Fruit fly (Drosophila melanogaster): ENCODE data around the gene wkd.

DNA sequence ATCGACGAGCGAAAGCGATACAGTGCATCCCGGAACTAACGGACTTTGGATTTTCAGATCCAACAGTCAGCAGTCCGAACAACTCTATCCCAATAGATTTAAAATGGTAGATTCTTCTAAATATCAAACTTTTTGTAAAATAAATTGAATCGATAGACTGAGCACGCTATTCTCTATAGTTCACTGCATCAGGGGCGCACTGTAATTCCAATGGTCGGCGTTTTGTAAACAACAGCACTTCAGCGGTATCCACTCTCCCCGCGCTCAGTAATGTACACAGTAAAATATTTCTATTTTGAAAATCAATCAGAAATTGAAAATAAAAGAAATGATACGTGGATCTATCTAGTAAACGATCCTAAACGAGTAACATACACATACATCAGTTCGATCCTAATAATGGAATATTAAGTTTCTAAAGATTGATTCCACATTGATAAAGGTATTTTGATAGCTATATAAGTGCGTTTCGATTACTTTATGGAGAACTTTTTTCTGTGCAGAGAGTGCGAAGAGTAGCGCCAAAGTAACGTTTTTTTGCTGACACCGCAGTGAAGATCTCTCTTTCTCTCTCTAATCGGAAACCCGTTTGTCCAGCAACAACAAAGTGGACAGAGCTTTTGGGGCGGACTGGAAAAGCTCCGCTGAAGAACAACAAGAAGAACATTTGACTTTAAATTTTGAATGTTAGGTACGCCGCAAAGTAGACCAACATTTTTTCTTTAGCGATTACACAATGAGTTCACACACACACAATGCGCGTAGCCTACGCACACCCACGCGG is 18.9 kb upstream of the wkd start:
- TF ChIP-seq insv (optimal IDR thresholded peaks at IDR 0.05) (no peak), psq (optimal IDR thresholded peaks at IDR 0.05) (no peak), ttk (optimal IDR thresholded peaks at IDR 0.05) (no peak)

All from Kc167 (cell line).